Fruit fly (Drosophila melanogaster): Measurements from ENCODE around the gene gcm2.

DNA sequence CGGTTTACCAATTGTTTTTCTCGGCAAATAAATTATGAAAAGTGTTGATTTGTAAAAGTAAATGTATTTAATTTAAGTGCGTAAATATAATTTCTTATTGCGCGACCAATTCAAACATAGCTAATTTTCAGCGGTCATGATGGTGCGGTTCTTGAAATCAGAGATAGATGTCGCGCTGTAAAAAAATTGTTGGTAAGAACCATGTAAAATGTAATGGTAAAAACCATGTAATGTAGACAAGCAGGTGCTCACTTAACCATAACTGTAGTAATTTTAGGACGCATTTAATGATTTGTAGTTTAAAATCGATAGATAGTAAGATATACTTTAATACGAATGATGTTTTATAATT is 4.3 kb downstream of the gcm2 start:
- TF ChIP-seq esn (GFP tag; optimal IDR thresholded peaks at IDR 0.05) = no peak
- no peak for TF ChIP-seq Gug (GFP tag; IDR thresholded peaks at IDR 0.05)
- TF ChIP-seq CG15336 (GFP tag; IDR thresholded peaks at IDR 0.05) = no peak
- no peak for TF ChIP-seq CG6808 (GFP tag; optimal IDR thresholded peaks at IDR 0.05)

All from whole organism, prepupa.